ENCODE assay signal across 2 worm cellular contexts in genomic region chrII:10559671-10560184, ce11.
TF ChIP-seq lines count a peak whose summit lies in the region.

No protein-coding gene starts in this region.

TF ChIP-seq in whole organism, L3 larva, 47 proteins besides CTCF, POLR2A, EP300 and RAD21 (continued from another document):
- TF ChIP-seq elt-3 (tag; optimal IDR thresholded peaks at IDR 0.05; lab: Kevin White, UChicago) (no peak), skn-1 (tag; optimal IDR thresholded peaks at IDR 0.05; lab: Kevin White, UChicago) (no peak), ama-1 (optimal IDR thresholded peaks at IDR 0.05; lab: Kevin White, UChicago) (peak; percentile 68), nfya-1 (tag; optimal IDR thresholded peaks at IDR 0.05; lab: Kevin White, UChicago; ENCODE audit: insufficient read depth) (no peak), nhr-23 (tag; optimal IDR thresholded peaks at IDR 0.05; lab: Kevin White, UChicago) (peak; percentile 14), fos-1 (tag; optimal IDR thresholded peaks at IDR 0.05; lab: Kevin White, UChicago) (no peak), tbx-2 (tag; optimal IDR thresholded peaks at IDR 0.05; lab: Kevin White, UChicago) (no peak), snpc-4 (tag; optimal IDR thresholded peaks at IDR 0.05; lab: Kevin White, UChicago) (no peak), aly-2 (tag; optimal IDR thresholded peaks at IDR 0.05; lab: Kevin White, UChicago) (no peak), ceh-16 (tag; optimal IDR thresholded peaks at IDR 0.05; lab: Kevin White, UChicago) (no peak), nhr-67 (tag; optimal IDR thresholded peaks at IDR 0.05; lab: Kevin White, UChicago) (no peak), elt-2 (tag; optimal IDR thresholded peaks at IDR 0.05; lab: Kevin White, UChicago) (peak; percentile 71), fkh-10 (GFP tag; optimal IDR thresholded peaks at IDR 0.05; lab: Kevin White, UChicago) (no peak), nhr-12 (tag; optimal IDR thresholded peaks at IDR 0.05; lab: Kevin White, UChicago) (no peak), elt-1 (tag; optimal IDR thresholded peaks at IDR 0.05; lab: Kevin White, UChicago) (peak; percentile 0), ceh-9 (tag; optimal IDR thresholded peaks at IDR 0.05; lab: Kevin White, UChicago) (no peak), mml-1 (tag; optimal IDR thresholded peaks at IDR 0.05; lab: Kevin White, UChicago) (no peak), nhr-11 (tag; optimal IDR thresholded peaks at IDR 0.05; lab: Kevin White, UChicago) (no peak), ZK546.5 (tag; optimal IDR thresholded peaks at IDR 0.05; lab: Kevin White, UChicago) (no peak)

TF ChIP-seq in whole organism, young adult, 124 proteins besides CTCF, POLR2A, EP300 and RAD21 (continued from another document):
- TF ChIP-seq hmg-20 (GFP tag; IDR thresholded peaks at IDR 0.05; lab: Robert Waterston, UW) (no peak), ccch-3 (GFP tag; optimal IDR thresholded peaks at IDR 0.05; lab: Kevin White, UChicago) (no peak), aptf-3 (GFP tag; IDR thresholded peaks at IDR 0.05; lab: Robert Waterston, UW) (no peak), sea-2 (GFP tag; IDR thresholded peaks at IDR 0.05; lab: Robert Waterston, UW) (no peak), nhr-179 (tag; optimal IDR thresholded peaks at IDR 0.05; lab: Kevin White, UChicago) (no peak), somi-1 (GFP tag; optimal IDR thresholded peaks at IDR 0.05; lab: Kevin White, UChicago) (no peak), egl-44 (GFP tag; IDR thresholded peaks at IDR 0.05; lab: Robert Waterston, UW) (no peak), hsf-1 (GFP tag; IDR thresholded peaks at IDR 0.05; lab: Robert Waterston, UW) (peak; percentile 53), F33H1.4 (GFP tag; IDR thresholded peaks at IDR 0.05; lab: Robert Waterston, UW) (no peak), snpc-1.3 (tag; optimal IDR thresholded peaks at IDR 0.05; lab: Kevin White, UChicago; ENCODE audit: insufficient read depth) (peak; percentile 11), K12H6.12 (tag; optimal IDR thresholded peaks at IDR 0.05; lab: Kevin White, UChicago) (no peak), F57A8.1 (GFP tag; optimal IDR thresholded peaks at IDR 0.05; lab: Kevin White, UChicago) (no peak), zfh-2 (GFP tag; conservative IDR thresholded peaks at IDR 0.05; lab: Robert Waterston, UW) (no peak), madf-10 (tag; optimal IDR thresholded peaks at IDR 0.05; lab: Kevin White, UChicago) (no peak), B0336.3 (GFP tag; IDR thresholded peaks at IDR 0.05; lab: Robert Waterston, UW) (peak; percentile 31; the same call in 1 of the 2 replicates), ceh-40 (GFP tag; IDR thresholded peaks at IDR 0.05; lab: Robert Waterston, UW) (peak; percentile 68; the same call in 1 of the 2 replicates), nfya-1 (tag; optimal IDR thresholded peaks at IDR 0.05; lab: Kevin White, UChicago; ENCODE audit: borderline replicate concordance, insufficient read depth) (no peak), C17E4.6 (GFP tag; IDR thresholded peaks at IDR 0.05; lab: Robert Waterston, UW) (no peak), Y67H2A.10 (GFP tag; conservative IDR thresholded peaks at IDR 0.05; lab: Robert Waterston, UW) (no peak), nfyb-1 (GFP tag; IDR thresholded peaks at IDR 0.05; lab: Robert Waterston, UW) (peak; percentile 23; the same call in 1 of the 2 replicates), hlh-12 (tag; optimal IDR thresholded peaks at IDR 0.05; lab: Kevin White, UChicago) (no peak), lsy-27 (tag; optimal IDR thresholded peaks at IDR 0.05; lab: Kevin White, UChicago; ENCODE audit: borderline replicate concordance, insufficient read depth) (no peak), die-1 (tag; optimal IDR thresholded peaks at IDR 0.05; lab: Kevin White, UChicago) (peak; percentile 47), atf-7 (tag; optimal IDR thresholded peaks at IDR 0.05; lab: Kevin White, UChicago) (no peak), ceh-91 (GFP tag; IDR thresholded peaks at IDR 0.05; lab: Robert Waterston, UW) (no peak), F49E8.2 (tag; optimal IDR thresholded peaks at IDR 0.05; lab: Kevin White, UChicago; ENCODE audit: insufficient read depth) (peak; percentile 81), hlh-26 (GFP tag; conservative IDR thresholded peaks at IDR 0.05; lab: Robert Waterston, UW) (no peak), ceh-100 (GFP tag; IDR thresholded peaks at IDR 0.05; lab: Robert Waterston, UW) (no peak), ZK185.1 (tag; optimal IDR thresholded peaks at IDR 0.05; lab: Kevin White, UChicago; ENCODE audit: poor library complexity, severe bottlenecking) (peak; percentile 6), let-526 (GFP tag; IDR thresholded peaks at IDR 0.05; lab: Robert Waterston, UW) (no peak), bed-2 (GFP tag; IDR thresholded peaks at IDR 0.05; lab: Robert Waterston, UW) (no peak), lin-40 (tag; optimal IDR thresholded peaks at IDR 0.05; lab: Kevin White, UChicago) (no peak), Y79H2A.3 (GFP tag; conservative IDR thresholded peaks at IDR 0.05; lab: Robert Waterston, UW) (0 out of 2 replicates have a peak, but pooled peaks have one; percentile 39), B0019.2 (GFP tag; conservative IDR thresholded peaks at IDR 0.05; lab: Robert Waterston, UW) (no peak), F10E7.11 (tag; optimal IDR thresholded peaks at IDR 0.05; lab: Kevin White, UChicago) (no peak), repo-1 (tag; optimal IDR thresholded peaks at IDR 0.05; lab: Kevin White, UChicago) (no peak), attf-3 (GFP tag; conservative IDR thresholded peaks at IDR 0.05; lab: Robert Waterston, UW) (no peak), lin-54 (GFP tag; optimal IDR thresholded peaks at IDR 0.05; lab: Kevin White, UChicago) (peak; percentile 23), B0261.1 (tag; optimal IDR thresholded peaks at IDR 0.05; lab: Kevin White, UChicago) (no peak), nhr-90 (tag; optimal IDR thresholded peaks at IDR 0.05; lab: Kevin White, UChicago) (peak; percentile 4), Y56A3A.18 (GFP tag; IDR thresholded peaks at IDR 0.05; lab: Robert Waterston, UW) (no peak), akir-1 (GFP tag; optimal IDR thresholded peaks at IDR 0.05; lab: Kevin White, UChicago) (no peak), Y53G8AR.9 (GFP tag; conservative IDR thresholded peaks at IDR 0.05; lab: Robert Waterston, UW) (0 out of 2 replicates have a peak, but pooled peaks have one; percentile 11), egrh-3 (GFP tag; IDR thresholded peaks at IDR 0.05; lab: Robert Waterston, UW) (no peak), T26A5.8 (tag; optimal IDR thresholded peaks at IDR 0.05; lab: Kevin White, UChicago) (no peak), T07F8.4 (tag; optimal IDR thresholded peaks at IDR 0.05; lab: Kevin White, UChicago) (no peak), Y53F4B.3 (GFP tag; IDR thresholded peaks at IDR 0.05; lab: Robert Waterston, UW) (no peak), ztf-22 (GFP tag; optimal IDR thresholded peaks at IDR 0.05; lab: Kevin White, UChicago) (no peak), unc-62 (GFP tag; optimal IDR thresholded peaks at IDR 0.05; lab: Kevin White, UChicago) (no peak), ama-1 (optimal IDR thresholded peaks at IDR 0.05; lab: Kevin White, UChicago) (peak; percentile 28), ama-1 (GFP tag; optimal IDR thresholded peaks at IDR 0.05; lab: Kevin White, UChicago) (peak in 1 of 2 experiments; percentile 48), snpc-4 (GFP tag; optimal IDR thresholded peaks at IDR 0.05; lab: Kevin White, UChicago) (peak; percentile 6), snpc-4 (tag; optimal IDR thresholded peaks at IDR 0.05; lab: Kevin White, UChicago) (no peak), him-1 (tag; optimal IDR thresholded peaks at IDR 0.05; lab: Kevin White, UChicago) (no peak), rcor-1 (GFP tag; IDR thresholded peaks at IDR 0.05; lab: Robert Waterston, UW) (0 out of 2 replicates have a peak, but pooled peaks have one; percentile 5), hmg-1.2 (GFP tag; IDR thresholded peaks at IDR 0.05; lab: Robert Waterston, UW) (no peak), mxl-1 (tag; optimal IDR thresholded peaks at IDR 0.05; lab: Kevin White, UChicago) (no peak), rec-8 (tag; optimal IDR thresholded peaks at IDR 0.05; lab: Kevin White, UChicago) (no peak), chd-7 (tag; optimal IDR thresholded peaks at IDR 0.05; lab: Kevin White, UChicago) (no peak), aptf-2 (GFP tag; conservative IDR thresholded peaks at IDR 0.05; lab: Robert Waterston, UW) (no peak), egl-18 (GFP tag; IDR thresholded peaks at IDR 0.05; lab: Robert Waterston, UW) (no peak), ztf-6 (GFP tag; IDR thresholded peaks at IDR 0.05; lab: Robert Waterston, UW) (no peak), rpc-1 (optimal IDR thresholded peaks at IDR 0.05; lab: Kevin White, UChicago) (no peak), rpc-1 (tag; optimal IDR thresholded peaks at IDR 0.05; lab: Kevin White, UChicago) (no peak), ceh-27 (GFP tag; optimal IDR thresholded peaks at IDR 0.05; lab: Kevin White, UChicago) (peak; percentile 1), dpff-1 (tag; optimal IDR thresholded peaks at IDR 0.05; lab: Kevin White, UChicago) (no peak), sptf-2 (GFP tag; optimal IDR thresholded peaks at IDR 0.05; lab: Kevin White, UChicago) (no peak), lin-35 (GFP tag; optimal IDR thresholded peaks at IDR 0.05; lab: Kevin White, UChicago) (peak in 1 of 3 experiments; percentile 41), attf-5 (GFP tag; optimal IDR thresholded peaks at IDR 0.05; lab: Kevin White, UChicago) (no peak), D2030.7 (GFP tag; IDR thresholded peaks at IDR 0.05; lab: Robert Waterston, UW) (no peak), mcd-1 (GFP tag; IDR thresholded peaks at IDR 0.05; lab: Robert Waterston, UW) (no peak), tbx-9 (tag; optimal IDR thresholded peaks at IDR 0.05; lab: Kevin White, UChicago; ENCODE audit: borderline replicate concordance) (no peak), F37B4.10 (GFP tag; IDR thresholded peaks at IDR 0.05; lab: Robert Waterston, UW) (no peak), snpc-1.1 (tag; optimal IDR thresholded peaks at IDR 0.05; lab: Kevin White, UChicago; ENCODE audit: insufficient read depth) (no peak), attf-6 (GFP tag; IDR thresholded peaks at IDR 0.05; lab: Robert Waterston, UW) (0 out of 2 replicates have a peak, but pooled peaks have one; percentile 10), F55B11.4 (tag; optimal IDR thresholded peaks at IDR 0.05; lab: Kevin White, UChicago; ENCODE audit: borderline replicate concordance, insufficient read depth) (no peak), pha-4 (tag; optimal IDR thresholded peaks at IDR 0.05; lab: Kevin White, UChicago) (no peak), lsl-1 (GFP tag; optimal IDR thresholded peaks at IDR 0.05; lab: Kevin White, UChicago) (peak; percentile 36), tbp1 (GFP tag; optimal IDR thresholded peaks at IDR 0.05; lab: Kevin White, UChicago) (peak; percentile 9), ztf-3 (GFP tag; optimal IDR thresholded peaks at IDR 0.05; lab: Kevin White, UChicago) (no peak), K11D2.4 (GFP tag; IDR thresholded peaks at IDR 0.05; lab: Robert Waterston, UW) (no peak), ceh-79 (tag; optimal IDR thresholded peaks at IDR 0.05; lab: Kevin White, UChicago) (no peak), lag-1 (GFP tag; IDR thresholded peaks at IDR 0.05; lab: Robert Waterston, UW) (no peak), zim-3 (tag; optimal IDR thresholded peaks at IDR 0.05; lab: Kevin White, UChicago) (peak; percentile 62), nfya-2 (GFP tag; IDR thresholded peaks at IDR 0.05; lab: Robert Waterston, UW) (no peak), ztf-25 (GFP tag; IDR thresholded peaks at IDR 0.05; lab: Robert Waterston, UW) (no peak), tlf-1 (GFP tag; optimal IDR thresholded peaks at IDR 0.05; lab: Kevin White, UChicago) (no peak), dpl-1 (GFP tag; optimal IDR thresholded peaks at IDR 0.05; lab: Kevin White, UChicago) (no peak), madf-6 (GFP tag; IDR thresholded peaks at IDR 0.05; lab: Robert Waterston, UW) (peak; percentile 60; the same call in 1 of the 2 replicates), snpc-3.4 (tag; optimal IDR thresholded peaks at IDR 0.05; lab: Kevin White, UChicago) (peak; percentile 81), gei-17 (GFP tag; optimal IDR thresholded peaks at IDR 0.05; lab: Kevin White, UChicago) (no peak), C06A6.2 (GFP tag; conservative IDR thresholded peaks at IDR 0.05; lab: Robert Waterston, UW) (no peak), unc-130 (GFP tag; optimal IDR thresholded peaks at IDR 0.05; lab: Kevin White, UChicago) (no peak), nhr-120 (GFP tag; IDR thresholded peaks at IDR 0.05; lab: Robert Waterston, UW) (no peak), lin-26 (GFP tag; IDR thresholded peaks at IDR 0.05; lab: Robert Waterston, UW) (0 out of 2 replicates have a peak, but pooled peaks have one; percentile 68), nhr-27 (tag; optimal IDR thresholded peaks at IDR 0.05; lab: Kevin White, UChicago) (no peak), ztf-26 (tag; optimal IDR thresholded peaks at IDR 0.05; lab: Kevin White, UChicago) (no peak), madf-8 (GFP tag; conservative IDR thresholded peaks at IDR 0.05; lab: Robert Waterston, UW) (no peak)
